Fruit fly (Drosophila melanogaster) whole organism, pupa: Measurements from ENCODE around the gene CG33791.

Experiments used
- CG15710 ChIP-seq: fragments of 200-800 bp; sonication (Bioruptor generic); optimal IDR thresholded peaks from 2 replicates; lab custom pipeline; 2018; ENCODE audit warnings: missing biosample characterization, mild to moderate bottlenecking, missing genetic modification characterization, moderate library complexity
- CG4496 ChIP-seq: fragments of 200-800 bp; sonication (Bioruptor generic); IDR thresholded peaks from 3 replicates; pipeline ENCODE4 v1.3.6; 2022; ENCODE audit warnings: missing biosample characterization, missing genetic modification characterization
- Snoo ChIP-seq: fragments of 200-800 bp; sonication (Bioruptor generic); optimal IDR thresholded peaks from 3 replicates; lab custom pipeline; 2017; ENCODE audit warnings: missing biosample characterization, mild to moderate bottlenecking, missing genetic modification characterization, inconsistent platforms
- gl ChIP-seq: fragments of 200-800 bp; sonication (Bioruptor generic); optimal IDR thresholded peaks from 2 replicates; lab custom pipeline; 2018; ENCODE audit warnings: missing biosample characterization, mild to moderate bottlenecking, missing genetic modification characterization
- rn ChIP-seq: fragments of 200-800 bp; sonication (Bioruptor generic); IDR thresholded peaks from 2 replicates; pipeline ENCODE4 v1.3.6; 2022; ENCODE audit warnings: missing biosample characterization, missing genetic modification characterization

- no peak for TF ChIP-seq gl (tag; lab: Kevin White, UChicago)
- TF ChIP-seq CG15710 (tag; lab: Kevin White, UChicago), result peak; percentile 83
- no peak for TF ChIP-seq rn
- TF ChIP-seq Snoo (tag; lab: Kevin White, UChicago), result no peak
- TF ChIP-seq CG4496 (GFP tag; lab: Robert Waterston, UW), result no peak
Observed at dm6 chr3L:1647276-1647919, 44.6 kb downstream of the CG33791 start, which contains the start of the genes CG17249 and Bro.
